Worm (Caenorhabditis elegans) whole organism, L2 larva: ENCODE results near the gene ZK354.7.
"Not testable (repeated sequence)": the region's sequence is repeated elsewhere in the genome, so short reads cannot be mapped to it uniquely, and the experiment has no call there.

Experiments used
- aly-2 ChIP-seq: fragments of 150-350 bp; optimal IDR thresholded peaks from 2 replicates; lab custom pipeline; 2014; ENCODE audit warnings: missing biosample characterization, missing genetic modification characterization
- ama-1 ChIP-seq: fragments of 150-350 bp; optimal IDR thresholded peaks from 2 replicates; lab custom pipeline; 2018; ENCODE audit warnings: inconsistent platforms
- blmp-1 ChIP-seq: sonication (generic microtip); optimal IDR thresholded peaks from 2 replicates; lab custom pipeline; 2017; ENCODE audit warnings: missing genetic modification characterization, mild to moderate bottlenecking, missing compliant biosample characterization, antibody characterized with exemption, moderate library complexity; ENCODE audit not compliant: insufficient read depth
- mdl-1 ChIP-seq, 2 experiments: fragments of 150-350 bp in 1 of 2; sonication (generic microtip) in 1 of 2; optimal IDR thresholded peaks; 2 replicates each; lab custom pipeline; 2017; ENCODE audit warnings: missing biosample characterization in 2 of 2, missing genetic modification characterization in 2 of 2
- nhr-23 ChIP-seq: fragments of 150-350 bp; optimal IDR thresholded peaks from 2 replicates; lab custom pipeline; 2014; ENCODE audit warnings: missing biosample characterization, missing genetic modification reagents, missing genetic modification characterization
- snpc-4 ChIP-seq: fragments of 150-350 bp; optimal IDR thresholded peaks from 2 replicates; lab custom pipeline; 2014; ENCODE audit warnings: missing biosample characterization, missing genetic modification characterization
- zag-1 ChIP-seq: fragments of 150-350 bp; optimal IDR thresholded peaks from 2 replicates; lab custom pipeline; 2014; ENCODE audit warnings: missing biosample characterization, missing genetic modification characterization

- TF ChIP-seq zag-1 (tag; lab: Kevin White, UChicago); blmp-1 (tag; lab: Kevin White, UChicago); nhr-23; mdl-1 (tag; optimal IDR thresholded peaks at IDR 0.05; lab: Kevin White, UChicago); ama-1 (lab: Kevin White, UChicago); snpc-4 (tag; lab: Kevin White, UChicago); aly-2 (tag; lab: Kevin White, UChicago): not testable (repeated sequence)
Observed at ce11 chrIV:5350480-5351193, 47.7 kb upstream of the ZK354.7 start, which contains the start of gene gba-4.
